Fruit fly (Drosophila melanogaster): ENCODE results near the gene CG34174.

Gene CG34174

DNA sequence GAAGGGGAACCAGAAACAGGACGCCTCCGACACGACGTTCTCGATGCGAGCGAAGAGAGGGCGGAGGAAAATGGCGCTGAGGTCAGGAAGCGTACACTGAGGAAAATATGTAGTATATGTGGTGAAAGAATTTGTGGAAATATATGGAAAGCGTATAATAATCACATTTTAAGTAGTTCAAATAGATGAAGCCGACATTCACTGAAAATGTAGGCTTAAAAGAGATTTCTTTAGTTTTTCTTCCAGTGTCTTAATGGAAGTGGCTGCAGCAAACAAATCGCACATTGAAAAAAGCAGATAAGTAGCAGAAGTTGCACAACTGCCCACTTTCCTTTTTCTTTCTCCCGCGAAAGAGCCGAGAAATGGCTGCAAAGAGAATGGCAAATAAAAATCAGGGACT is 35.5 kb downstream of the CG34174 start:
- TF ChIP-seq CG9705 (GFP tag; optimal IDR thresholded peaks at IDR 0.05) (no peak), Sp1 (GFP tag; optimal IDR thresholded peaks at IDR 0.05) (no peak)

DNA sequence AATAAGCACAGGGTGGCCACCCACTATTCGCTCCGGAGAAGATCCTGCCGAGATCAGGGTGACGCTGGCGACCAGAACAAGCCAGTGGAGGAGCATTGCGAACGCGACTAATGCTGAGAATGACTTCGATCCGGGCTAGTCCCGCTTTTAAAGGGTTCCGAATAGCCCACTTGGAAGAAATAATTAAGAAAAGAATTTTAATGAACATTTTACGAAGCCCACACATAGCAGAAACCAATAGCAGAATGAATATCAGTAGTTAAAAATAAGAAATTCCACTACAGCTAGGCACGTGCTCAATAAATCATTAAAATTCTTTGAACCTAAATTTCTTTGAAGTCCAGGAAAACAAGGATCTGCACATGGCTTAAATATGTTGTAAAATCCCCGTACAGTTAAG is 37.1 kb downstream of the CG34174 start, which contains the start of gene Ser12:
TSS of gene Ser12 (minus strand) at position 101 of the 400 bp plus-strand sequence.
- TF ChIP-seq CG9705 (GFP tag; optimal IDR thresholded peaks at IDR 0.05) (no peak), h (GFP tag; optimal IDR thresholded peaks at IDR 0.05) (no peak), Vsx2 (GFP tag; optimal IDR thresholded peaks at IDR 0.05; ENCODE audit: partially characterized antibody) (no peak), sv (GFP tag; optimal IDR thresholded peaks at IDR 0.05) (no peak), woc (GFP tag; optimal IDR thresholded peaks at IDR 0.05) (no peak), Dfd (GFP tag; optimal IDR thresholded peaks at IDR 0.05) (no peak), Dif (GFP tag; optimal IDR thresholded peaks at IDR 0.05; ENCODE audit: partially characterized antibody) (no peak), rgr (GFP tag; optimal IDR thresholded peaks at IDR 0.05) (no peak), brk (GFP tag; optimal IDR thresholded peaks at IDR 0.05) (no peak), psq (GFP tag; optimal IDR thresholded peaks at IDR 0.05) (no peak), lola (GFP tag; optimal IDR thresholded peaks at IDR 0.05) (no peak), foxo (GFP tag; optimal IDR thresholded peaks at IDR 0.05) (no peak), HLH106 (tag; optimal IDR thresholded peaks at IDR 0.05) (no peak), Abd-B (GFP tag; optimal IDR thresholded peaks at IDR 0.05) (no peak), fru (GFP tag; optimal IDR thresholded peaks at IDR 0.05) (no peak), Sp1 (GFP tag; optimal IDR thresholded peaks at IDR 0.05) (no peak)

DNA sequence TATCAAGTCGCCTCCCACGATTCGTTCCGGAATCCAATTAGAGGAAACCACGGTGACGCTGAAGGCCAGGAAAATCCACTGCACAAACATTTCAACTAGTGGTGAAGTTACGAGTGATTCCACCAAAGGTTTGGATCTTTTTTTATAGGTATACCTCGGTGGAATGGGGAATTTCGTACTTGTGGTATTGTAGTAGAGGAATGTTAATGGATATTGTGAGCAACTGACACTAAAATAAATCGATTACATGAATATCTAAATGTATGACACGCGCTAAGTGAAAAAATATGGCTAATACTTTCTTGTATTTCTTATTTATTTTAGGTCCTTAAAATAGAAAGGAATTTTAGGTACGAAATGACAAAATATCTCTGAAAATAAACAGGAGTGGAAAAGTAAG is 38.2 kb downstream of the CG34174 start, which contains the start of gene CG17239:
TSS of gene CG17239 (minus strand) at position 101 of the 400 bp plus-strand sequence.
- TF ChIP-seq CrebA (GFP tag; optimal IDR thresholded peaks at IDR 0.05; ENCODE audit: borderline replicate concordance) (no peak), N (GFP tag; optimal IDR thresholded peaks at IDR 0.05) (no peak), woc (GFP tag; optimal IDR thresholded peaks at IDR 0.05) (no peak), foxo (GFP tag; optimal IDR thresholded peaks at IDR 0.05) (no peak), dmrt93B (GFP tag; optimal IDR thresholded peaks at IDR 0.05) (no peak), GATAd (GFP tag; optimal IDR thresholded peaks at IDR 0.05) (no peak), br (GFP tag; optimal IDR thresholded peaks at IDR 0.05) (no peak), CG9705 (GFP tag; optimal IDR thresholded peaks at IDR 0.05) (no peak), fru (GFP tag; optimal IDR thresholded peaks at IDR 0.05) (no peak), lola (GFP tag; optimal IDR thresholded peaks at IDR 0.05) (no peak), Rel (GFP tag; optimal IDR thresholded peaks at IDR 0.05) (no peak), Rel (tag; optimal IDR thresholded peaks at IDR 0.05) (no peak), Jra (GFP tag; optimal IDR thresholded peaks at IDR 0.05) (no peak), CG32264 (GFP tag; optimal IDR thresholded peaks at IDR 0.05) (no peak), brk (GFP tag; optimal IDR thresholded peaks at IDR 0.05) (no peak), h (GFP tag; optimal IDR thresholded peaks at IDR 0.05) (no peak), Abd-B (GFP tag; optimal IDR thresholded peaks at IDR 0.05) (no peak), HLH106 (tag; optimal IDR thresholded peaks at IDR 0.05) (no peak), sv (GFP tag; optimal IDR thresholded peaks at IDR 0.05) (no peak), Dif (GFP tag; optimal IDR thresholded peaks at IDR 0.05; ENCODE audit: partially characterized antibody) (no peak)

DNA sequence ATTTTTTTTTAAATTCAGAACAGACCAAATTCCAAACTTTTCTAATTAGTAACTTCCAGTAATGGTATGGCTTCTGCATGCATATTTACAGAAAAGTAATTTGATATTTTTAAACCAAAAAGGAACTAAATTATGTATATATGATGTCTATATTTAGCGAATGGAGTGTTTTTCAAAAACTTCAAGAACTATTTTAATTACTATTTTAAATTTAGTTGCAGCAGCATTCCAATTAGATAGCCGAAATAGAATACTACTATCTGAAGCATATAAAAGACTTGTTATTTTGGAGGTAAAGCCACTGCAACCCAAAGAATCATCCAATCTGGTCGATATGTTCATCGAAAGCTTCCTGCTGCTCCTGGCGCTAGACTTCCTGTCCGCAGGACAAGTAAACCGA is 38.7 kb downstream of the CG34174 start, which contains the start of gene CG17234:
TSS of gene CG17234 (plus strand) at position 301 of the 400 bp plus-strand sequence.
- no peak for TF ChIP-seq Hnf4 (GFP tag; optimal IDR thresholded peaks at IDR 0.05)
- TF ChIP-seq CrebA (GFP tag; optimal IDR thresholded peaks at IDR 0.05; ENCODE audit: borderline replicate concordance): no peak
- TF ChIP-seq br (GFP tag; optimal IDR thresholded peaks at IDR 0.05): no peak
- TF ChIP-seq dmrt93B (GFP tag; optimal IDR thresholded peaks at IDR 0.05): no peak
- TF ChIP-seq h (GFP tag; optimal IDR thresholded peaks at IDR 0.05): no peak
- no peak for TF ChIP-seq Rel (GFP tag; optimal IDR thresholded peaks at IDR 0.05)
- TF ChIP-seq Rel (tag; optimal IDR thresholded peaks at IDR 0.05): no peak
- no peak for TF ChIP-seq HLH106 (tag; optimal IDR thresholded peaks at IDR 0.05)
- TF ChIP-seq dl (GFP tag; optimal IDR thresholded peaks at IDR 0.05; ENCODE audit: insufficient read depth in 1 of 2, partially characterized antibody in 2 of 2): no peak
- no peak for TF ChIP-seq lola (GFP tag; optimal IDR thresholded peaks at IDR 0.05)
- no peak for TF ChIP-seq Abd-B (GFP tag; optimal IDR thresholded peaks at IDR 0.05)
- no peak for TF ChIP-seq woc (GFP tag; optimal IDR thresholded peaks at IDR 0.05)
- TF ChIP-seq sv (GFP tag; optimal IDR thresholded peaks at IDR 0.05): no peak
- no peak for TF ChIP-seq Sp1 (GFP tag; optimal IDR thresholded peaks at IDR 0.05)
- TF ChIP-seq Hr78 (GFP tag; optimal IDR thresholded peaks at IDR 0.05): no peak
- no peak for TF ChIP-seq GATAd (GFP tag; optimal IDR thresholded peaks at IDR 0.05)
- no peak for TF ChIP-seq Dfd (GFP tag; optimal IDR thresholded peaks at IDR 0.05)

DNA sequence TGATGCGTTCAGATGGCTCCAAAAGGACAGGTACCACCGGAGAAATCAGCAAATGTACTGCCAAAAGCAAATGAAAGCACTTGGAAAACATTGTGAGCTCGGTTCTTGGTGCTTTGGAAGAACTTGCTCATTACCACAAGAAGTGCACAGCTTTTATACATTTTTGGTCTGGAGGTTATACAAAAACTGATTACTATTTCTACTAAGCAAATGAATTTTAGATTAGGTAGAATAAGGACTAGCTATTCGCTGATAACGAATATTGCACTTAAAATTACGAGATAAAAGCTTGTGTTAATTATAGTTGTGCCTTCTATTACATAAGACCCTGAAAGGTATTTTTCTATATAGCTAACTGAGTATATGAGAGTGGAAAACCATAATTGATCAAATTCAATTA is 40.9 kb downstream of the CG34174 start, which contains the start of gene Send1:
TSS of gene Send1 (minus strand) at position 101 of the 400 bp plus-strand sequence.
- no peak for TF ChIP-seq br (GFP tag; optimal IDR thresholded peaks at IDR 0.05)
- TF ChIP-seq OdsH (GFP tag; optimal IDR thresholded peaks at IDR 0.05): no peak
- TF ChIP-seq tai (GFP tag; optimal IDR thresholded peaks at IDR 0.05): no peak
- TF ChIP-seq Sp1 (GFP tag; optimal IDR thresholded peaks at IDR 0.05): no peak
- TF ChIP-seq Rel (GFP tag; optimal IDR thresholded peaks at IDR 0.05): no peak
- no peak for TF ChIP-seq Rel (tag; optimal IDR thresholded peaks at IDR 0.05)
- no peak for TF ChIP-seq brk (GFP tag; optimal IDR thresholded peaks at IDR 0.05)
- no peak for TF ChIP-seq fru (GFP tag; optimal IDR thresholded peaks at IDR 0.05)
- TF ChIP-seq CG9705 (GFP tag; optimal IDR thresholded peaks at IDR 0.05): no peak
